Worm (Caenorhabditis elegans): Measurements from ENCODE around the gene col-117.
A peak's percentile ranks its signal among the peaks of the same experiment; 100 is the strongest.

col-117 gene

ce11 chrIV:8784855-8785327, 39.1 kb downstream of the col-117 start, which contains the start of gene C33D9.13:
Gene C33D9.13 (minus strand): TSS chrIV:8785277.
- TF ChIP-seq arid-1 (GFP tag; conservative IDR thresholded peaks at IDR 0.05) = no peak
- TF ChIP-seq ceh-32 (tag; optimal IDR thresholded peaks at IDR 0.05; ENCODE audit: poor library complexity) = no peak
- no peak for TF ChIP-seq lin-39 (tag; optimal IDR thresholded peaks at IDR 0.05)
- TF ChIP-seq vab-7 (GFP tag; IDR thresholded peaks at IDR 0.05) = no peak
- no peak for TF ChIP-seq nhr-10 (tag; optimal IDR thresholded peaks at IDR 0.05)
- TF ChIP-seq Y105C5A.15 (GFP tag; IDR thresholded peaks at IDR 0.05) = no peak
- TF ChIP-seq R02D3.7 (tag; optimal IDR thresholded peaks at IDR 0.05) = no peak
- no peak for TF ChIP-seq dmd-6 (GFP tag; IDR thresholded peaks at IDR 0.05)
- no peak for TF ChIP-seq ZK546.5 (tag; optimal IDR thresholded peaks at IDR 0.05)
- no peak for TF ChIP-seq saeg-2 (GFP tag; IDR thresholded peaks at IDR 0.05)
- TF ChIP-seq spr-3 (GFP tag; optimal IDR thresholded peaks at IDR 0.05) = no peak
- no peak for TF ChIP-seq php-3 (GFP tag; IDR thresholded peaks at IDR 0.05)

- no peak for TF ChIP-seq ceh-82 (tag; optimal IDR thresholded peaks at IDR 0.05)
- TF ChIP-seq ZK546.5 (tag; optimal IDR thresholded peaks at IDR 0.05) = no peak
- no peak for TF ChIP-seq arid-1 (GFP tag; conservative IDR thresholded peaks at IDR 0.05)
- TF ChIP-seq mdt-29 (GFP tag; IDR thresholded peaks at IDR 0.05) = no peak
- TF ChIP-seq nhr-42 (GFP tag; IDR thresholded peaks at IDR 0.05) = no peak
- no peak for TF ChIP-seq ceh-62 (tag; optimal IDR thresholded peaks at IDR 0.05)
- TF ChIP-seq jun-1 (tag; optimal IDR thresholded peaks at IDR 0.05) = peak; percentile 11
- TF ChIP-seq zfp-3 (GFP tag; conservative IDR thresholded peaks at IDR 0.05) = no peak
- peak; percentile 78 for TF ChIP-seq nhr-25 (tag; optimal IDR thresholded peaks at IDR 0.05; ENCODE audit: borderline replicate concordance, insufficient read depth)
- TF ChIP-seq nhr-6 (tag; optimal IDR thresholded peaks at IDR 0.05) = peak; percentile 70
- TF ChIP-seq pqm-1 (tag; optimal IDR thresholded peaks at IDR 0.05) = peak; percentile 42
- TF ChIP-seq aha-1 (tag) = peak; percentile 94
- TF ChIP-seq skn-1 (tag; optimal IDR thresholded peaks at IDR 0.05) = no peak
- TF ChIP-seq nhr-48 (tag; optimal IDR thresholded peaks at IDR 0.05) = peak; percentile 60
- peak in 1 of 2 experiments; percentile 54 for TF ChIP-seq hif-1 (tag; optimal IDR thresholded peaks at IDR 0.05)
- peak; percentile 55 for TF ChIP-seq nhr-11 (tag; optimal IDR thresholded peaks at IDR 0.05)
- TF ChIP-seq dpl-1 (GFP tag; optimal IDR thresholded peaks at IDR 0.05) = peak; percentile 37
- peak; percentile 98 for TF ChIP-seq hlh-11 (tag; optimal IDR thresholded peaks at IDR 0.05)
- no peak for TF ChIP-seq nhr-102 (tag; optimal IDR thresholded peaks at IDR 0.05)
- no peak for TF ChIP-seq ceh-44 (GFP tag; IDR thresholded peaks at IDR 0.05)
- TF ChIP-seq mdl-1 (tag; optimal IDR thresholded peaks at IDR 0.05) = peak in 1 of 2 experiments; percentile 88
- 0 out of 2 replicates have a peak, but pooled peaks have one; percentile 32 for TF ChIP-seq ceh-20 (GFP tag; IDR thresholded peaks at IDR 0.05)
- TF ChIP-seq F44E2.7 (GFP tag; IDR thresholded peaks at IDR 0.05) = no peak
- TF ChIP-seq duxl-1 (tag; optimal IDR thresholded peaks at IDR 0.05; ENCODE audit: poor library complexity) = no peak
- TF ChIP-seq snpc-1.2 (GFP tag; IDR thresholded peaks at IDR 0.05) = no peak
- TF ChIP-seq ces-1 (GFP tag; optimal IDR thresholded peaks at IDR 0.05) = no peak
- no peak for TF ChIP-seq saeg-2 (GFP tag; IDR thresholded peaks at IDR 0.05)
- TF ChIP-seq fkh-10 (GFP tag; optimal IDR thresholded peaks at IDR 0.05) = no peak
- no peak for TF ChIP-seq mxl-3 (GFP tag; optimal IDR thresholded peaks at IDR 0.05)
- peak; percentile 85 for TF ChIP-seq dve-1 (tag; optimal IDR thresholded peaks at IDR 0.05; ENCODE audit: insufficient read depth)
- TF ChIP-seq ceh-32 (tag; optimal IDR thresholded peaks at IDR 0.05; ENCODE audit: poor library complexity) = no peak
- TF ChIP-seq Y48G9A.11 (GFP tag; IDR thresholded peaks at IDR 0.05) = no peak
- no peak for TF ChIP-seq zip-2 (tag; optimal IDR thresholded peaks at IDR 0.05)
- no peak for TF ChIP-seq lin-1 (GFP tag; IDR thresholded peaks at IDR 0.05)
- TF ChIP-seq unc-130 (GFP tag; optimal IDR thresholded peaks at IDR 0.05) = no peak
- no peak for TF ChIP-seq daf-8 (GFP tag; IDR thresholded peaks at IDR 0.05)
- TF ChIP-seq daf-16 (GFP tag; optimal IDR thresholded peaks at IDR 0.05) = no peak
- TF ChIP-seq daf-16 (tag; optimal IDR thresholded peaks at IDR 0.05) = peak; percentile 75
- peak; percentile 91 for TF ChIP-seq hlh-30 (tag; optimal IDR thresholded peaks at IDR 0.05; ENCODE audit: insufficient read depth)
- no peak for TF ChIP-seq lim-7 (GFP tag; IDR thresholded peaks at IDR 0.05)
- no peak for TF ChIP-seq daf-12 (tag; optimal IDR thresholded peaks at IDR 0.05)
Measured at ce11 chrIV:8782172-8782571, 41.8 kb downstream of the col-117 start.
